Fruit fly (Drosophila melanogaster) whole organism, adult: ENCODE data around the gene TTLL1B.

Experiments used
- CG12768 ChIP-seq: fragments of 200-800 bp; sonication (Bioruptor generic); optimal IDR thresholded peaks from 2 replicates; lab custom pipeline; 2017; ENCODE audit warnings: missing biosample characterization, missing genetic modification characterization, mild to moderate bottlenecking, moderate library complexity, missing genetic modification reagents
- CG33017 ChIP-seq: fragments of 200-800 bp; sonication (Bioruptor generic); optimal IDR thresholded peaks from 2 replicates; lab custom pipeline; 2018; ENCODE audit warnings: missing biosample characterization, mild to moderate bottlenecking, missing genetic modification characterization, moderate library complexity
- Crg-1 ChIP-seq: fragments of 200-800 bp; sonication (Bioruptor generic); optimal IDR thresholded peaks from 2 replicates; lab custom pipeline; 2016; ENCODE audit warnings: missing biosample characterization, missing genetic modification characterization
- bab1 ChIP-seq: fragments of 200-800 bp; sonication (Bioruptor generic); optimal IDR thresholded peaks from 3 replicates; lab custom pipeline; 2019; ENCODE audit warnings: missing biosample characterization, mild to moderate bottlenecking, missing genetic modification characterization, moderate library complexity

- TF ChIP-seq CG33017 (tag; lab: Kevin White, UChicago) (no peak), CG12768 (no peak), Crg-1 (no peak), bab1 (no peak)
Observed at dm6 chr3L:4607653-4608052, 40.4 kb upstream of the TTLL1B start.
